Worm (Caenorhabditis elegans) whole organism, L4/young adult: ENCODE measurements around the gene F26D11.2.

Experiments used
- W03F9.2 ChIP-seq: fragments of 150-350 bp; optimal IDR thresholded peaks from 2 replicates; lab custom pipeline; 2014; ENCODE audit warnings: missing biosample characterization, missing genetic modification characterization
- dao-5 ChIP-seq: sonication (generic microtip); optimal IDR thresholded peaks from 2 replicates; lab custom pipeline; 2016; ENCODE audit warnings: missing genotype, missing genetic modification characterization, moderate library complexity, missing compliant biosample characterization
- him-1 ChIP-seq: sonication (generic microtip); optimal IDR thresholded peaks from 2 replicates; lab custom pipeline; 2016; ENCODE audit warnings: missing genotype, missing genetic modification reagents, missing genetic modification characterization, missing compliant biosample characterization

- TF ChIP-seq dao-5 (tag; lab: Kevin White, UChicago) (no peak), him-1 (no peak), W03F9.2 (no peak)
Measured at ce11 chrV:8010103-8010502, 51.0 kb downstream of the F26D11.2 start, which contains the start of gene Y97E10AR.4.
